Worm (Caenorhabditis elegans) whole organism, L4 larva: ENCODE measurements around the gene Y108G3AL.2.

ENCODE experiments used
- F26F4.8 ChIP-seq: fragments of 200-800 bp; sonication (Bioruptor generic); conservative IDR thresholded peaks from 2 replicates; pipeline ENCODE4 v1.3.6; 2022; ENCODE audit warnings: missing genetic modification characterization, missing compliant biosample characterization
- F37D6.2 ChIP-seq: sonication (generic microtip); optimal IDR thresholded peaks from 2 replicates; lab custom pipeline; 2016; ENCODE audit warnings: mild to moderate bottlenecking, missing genetic modification characterization, missing compliant biosample characterization
- Y105C5A.15 ChIP-seq: fragments of 200-800 bp; sonication (Bioruptor generic); IDR thresholded peaks from 2 replicates; pipeline ENCODE4 v1.3.6; 2022; ENCODE audit warnings: missing genetic modification characterization, missing compliant biosample characterization
- Y48G9A.11 ChIP-seq: fragments of 200-800 bp; sonication (Bioruptor generic); IDR thresholded peaks from 2 replicates; pipeline ENCODE4 v1.3.6; 2022; ENCODE audit warnings: missing genetic modification reagents, missing genetic modification characterization, missing compliant biosample characterization
- Y5F2A.4 ChIP-seq: fragments of 200-800 bp; sonication (Bioruptor generic); optimal IDR thresholded peaks from 2 replicates; lab custom pipeline; 2018; ENCODE audit warnings: mild to moderate bottlenecking, missing genetic modification characterization, missing compliant biosample characterization
- arid-1 ChIP-seq: fragments of 200-800 bp; sonication (Bioruptor generic); conservative IDR thresholded peaks from 2 replicates; pipeline ENCODE4 v1.3.6; 2022; ENCODE audit warnings: missing genetic modification reagents, missing genetic modification characterization, missing compliant biosample characterization
- cey-2 ChIP-seq: sonication (generic microtip); optimal IDR thresholded peaks from 3 replicates; lab custom pipeline; 2017; ENCODE audit warnings: missing genetic modification characterization, mild to moderate bottlenecking, missing compliant biosample characterization, antibody characterized with exemption, borderline replicate concordance; ENCODE audit not compliant: insufficient read depth
- daf-12 ChIP-seq: fragments of 150-350 bp; optimal IDR thresholded peaks from 2 replicates; lab custom pipeline; 2014; ENCODE audit warnings: missing biosample characterization, missing genetic modification reagents, missing genetic modification characterization
- dmd-6 ChIP-seq: fragments of 200-800 bp; sonication (Bioruptor generic); IDR thresholded peaks from 2 replicates; pipeline ENCODE4 v1.3.6; 2022; ENCODE audit warnings: missing genetic modification reagents, missing genetic modification characterization, missing compliant biosample characterization
- egl-27 ChIP-seq: sonication (generic microtip); optimal IDR thresholded peaks from 3 replicates; lab custom pipeline; 2017; ENCODE audit warnings: missing biosample characterization, missing genetic modification reagents, missing genetic modification characterization
- fkh-10 ChIP-seq: fragments of 150-350 bp; optimal IDR thresholded peaks from 2 replicates; lab custom pipeline; 2014; ENCODE audit warnings: missing biosample characterization, missing genetic modification reagents, missing genetic modification characterization
- fos-1 ChIP-seq: fragments of 150-350 bp; optimal IDR thresholded peaks from 2 replicates; lab custom pipeline; 2014; ENCODE audit warnings: missing biosample characterization, missing genetic modification characterization
- gei-8 ChIP-seq: fragments of 200-800 bp; sonication (Bioruptor generic); optimal IDR thresholded peaks from 2 replicates; lab custom pipeline; 2018; ENCODE audit warnings: mild to moderate bottlenecking, missing genetic modification characterization, missing compliant biosample characterization
- hlh-11 ChIP-seq: fragments of 200-800 bp; sonication (Bioruptor generic); optimal IDR thresholded peaks from 2 replicates; lab custom pipeline; 2018; ENCODE audit warnings: mild to moderate bottlenecking, missing genetic modification characterization, missing compliant biosample characterization
- hlh-30 ChIP-seq: sonication (generic microtip); optimal IDR thresholded peaks from 2 replicates; lab custom pipeline; 2017; ENCODE audit warnings: antibody characterized with exemption, mild to moderate bottlenecking, missing genetic modification characterization, missing compliant biosample characterization; ENCODE audit not compliant: insufficient read depth
- lin-15B ChIP-seq: fragments of 150-350 bp; sonication (generic microtip); optimal IDR thresholded peaks from 3 replicates; lab custom pipeline; 2014; ENCODE audit warnings: missing biosample characterization, missing genetic modification characterization
- lin-29 ChIP-seq: fragments of 200-800 bp; sonication (Bioruptor generic); IDR thresholded peaks from 2 replicates; pipeline ENCODE4 v1.3.6; 2022; ENCODE audit warnings: missing genetic modification reagents, missing genetic modification characterization, missing compliant biosample characterization
- lin-38 ChIP-seq: fragments of 200-800 bp; sonication (Bioruptor generic); IDR thresholded peaks from 2 replicates; pipeline ENCODE4 v1.3.6; 2022; ENCODE audit warnings: missing genetic modification reagents, missing genetic modification characterization, missing compliant biosample characterization
- lsy-2 ChIP-seq, 2 experiments: fragments of 150-350 bp in 1 of 2; sonication (generic microtip) in 1 of 2; optimal IDR thresholded peaks; 2 replicates each; lab custom pipeline; 2014 to 2017; ENCODE audit warnings: missing biosample characterization in 2 of 2, missing genetic modification characterization in 2 of 2
- mdl-1 ChIP-seq, 2 experiments: fragments of 150-350 bp in 1 of 2; sonication (generic microtip) in 1 of 2; optimal IDR thresholded peaks; 2 replicates each; lab custom pipeline; 2014 to 2017; ENCODE audit warnings: missing biosample characterization in 2 of 2, missing genetic modification characterization in 2 of 2
- mxl-3 ChIP-seq: fragments of 200-800 bp; sonication (Bioruptor generic); optimal IDR thresholded peaks from 2 replicates; lab custom pipeline; 2018; ENCODE audit warnings: mild to moderate bottlenecking, missing genetic modification characterization, missing compliant biosample characterization
- nhr-10 ChIP-seq: fragments of 150-350 bp; optimal IDR thresholded peaks from 2 replicates; lab custom pipeline; 2014; ENCODE audit warnings: missing biosample characterization, missing genetic modification characterization
- nhr-102 ChIP-seq: sonication (generic microtip); optimal IDR thresholded peaks from 2 replicates; lab custom pipeline; 2016; ENCODE audit warnings: mild to moderate bottlenecking, missing genetic modification characterization, moderate library complexity, missing compliant biosample characterization
- nhr-111 ChIP-seq: fragments of 200-800 bp; sonication (Bioruptor generic); optimal IDR thresholded peaks from 2 replicates; lab custom pipeline; 2018; ENCODE audit warnings: mild to moderate bottlenecking, missing genetic modification characterization, missing compliant biosample characterization
- nhr-28 ChIP-seq: fragments of 150-350 bp; optimal IDR thresholded peaks from 2 replicates; lab custom pipeline; 2014; ENCODE audit warnings: missing biosample characterization, missing genetic modification characterization
- nhr-76 ChIP-seq: fragments of 150-350 bp; optimal IDR thresholded peaks from 2 replicates; lab custom pipeline; 2014; ENCODE audit warnings: missing biosample characterization, missing genetic modification characterization
- pha-4 ChIP-seq, 2 experiments: fragments of 150-350 bp in 1 of 2; fragments of 200-800 bp in 1 of 2; sonication (Bioruptor generic) in 1 of 2; IDR thresholded peaks in 1 of 2; optimal IDR thresholded peaks in 1 of 2; 2 replicates each; pipeline versions ENCODE4 v1.3.6 to Lab custom; 2014 to 2022; ENCODE audit warnings: missing genetic modification characterization in 2 of 2, missing genetic modification reagents in 2 of 2, missing biosample characterization in 1 of 2, missing compliant biosample characterization in 1 of 2
- pqm-1 ChIP-seq: sonication (generic microtip); optimal IDR thresholded peaks from 2 replicates; lab custom pipeline; 2017; ENCODE audit warnings: missing biosample characterization, missing genetic modification characterization
- set-16 ChIP-seq: fragments of 200-800 bp; sonication (Bioruptor generic); IDR thresholded peaks from 2 replicates; pipeline ENCODE4 v1.3.6; 2022; ENCODE audit warnings: missing genetic modification reagents, missing genetic modification characterization, missing compliant biosample characterization
- tag-97 ChIP-seq: fragments of 200-800 bp; sonication (Bioruptor generic); IDR thresholded peaks from 2 replicates; pipeline ENCODE4 v1.3.6; 2022; ENCODE audit warnings: missing genetic modification characterization, missing compliant biosample characterization
- unc-62 ChIP-seq, 3 experiments: fragments of 150-350 bp in 1 of 3; sonication (generic microtip); optimal IDR thresholded peaks in 2 of 3; peaks in 1 of 3; 1 replicate in 1 of 3; 2 replicates in 2 of 3; lab custom pipeline; 2014 to 2017; ENCODE audit warnings: missing biosample characterization in 3 of 3, missing genetic modification characterization in 3 of 3, missing genetic modification reagents in 3 of 3, missing genotype in 1 of 3

The Y108G3AL.2 gene

DNA sequence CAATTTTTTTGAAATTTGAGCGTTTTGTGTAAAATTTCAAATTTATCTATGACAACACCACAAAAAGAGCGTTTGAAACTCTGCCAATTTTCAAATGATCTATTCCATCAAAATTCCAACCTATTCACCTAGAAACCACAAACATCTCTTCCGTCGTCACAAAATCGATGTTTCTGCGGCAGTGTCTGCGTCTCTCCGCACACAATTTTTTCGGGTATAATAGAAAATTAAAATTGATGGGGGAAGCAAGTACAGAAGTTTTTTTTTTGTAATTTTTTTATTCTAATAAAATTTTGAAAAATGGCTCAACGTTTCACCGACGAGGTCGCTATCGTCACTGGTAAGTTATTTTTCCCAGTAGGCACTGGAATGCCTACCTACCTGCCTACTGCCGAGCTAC is 28.2 kb upstream of the Y108G3AL.2 start, which contains the start of gene W03F9.9:
TSS of gene W03F9.9 (plus strand) at position 301 of the 400 bp plus-strand sequence.
- TF ChIP-seq cey-2 (tag; lab: Kevin White, UChicago) = no peak
- no peak for TF ChIP-seq nhr-111 (GFP tag; lab: Kevin White, UChicago)
- no peak for TF ChIP-seq egl-27 (tag; lab: Kevin White, UChicago)
- TF ChIP-seq nhr-28 (tag; lab: Kevin White, UChicago) = peak; percentile 2

DNA sequence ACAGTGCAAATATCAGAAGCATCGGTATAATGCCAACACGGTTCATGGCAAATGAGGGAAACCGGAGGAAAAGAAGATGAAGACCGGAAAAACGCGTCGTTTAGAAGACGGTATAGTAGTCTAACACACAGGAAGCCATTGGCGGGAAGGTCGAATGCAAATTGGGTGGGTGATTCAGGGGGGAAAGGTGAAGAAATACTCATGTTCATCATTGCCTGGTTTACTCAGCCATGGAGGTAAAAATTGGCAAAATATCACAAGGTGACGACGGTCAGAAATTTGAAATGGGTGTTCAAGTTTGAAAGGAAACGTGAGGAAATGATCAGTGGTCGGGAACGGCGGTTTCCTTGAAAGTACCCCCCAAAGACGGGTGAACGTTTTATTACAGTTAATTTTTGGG is 25.5 kb upstream of the Y108G3AL.2 start, which contains the start of gene W03F9.11:
TSS of gene W03F9.11 (minus strand) at position 101 of the 400 bp plus-strand sequence.
- TF ChIP-seq hlh-11 (tag; lab: Kevin White, UChicago) = no peak
- TF ChIP-seq unc-62 (GFP tag; optimal IDR thresholded peaks at IDR 0.05 in 1 of 2; lab: Kevin White, UChicago) = peak in 1 of 2 experiments; percentile 82
- no peak for TF ChIP-seq unc-62 (tag; optimal IDR thresholded peaks at IDR 0.05; lab: Kevin White, UChicago)

DNA sequence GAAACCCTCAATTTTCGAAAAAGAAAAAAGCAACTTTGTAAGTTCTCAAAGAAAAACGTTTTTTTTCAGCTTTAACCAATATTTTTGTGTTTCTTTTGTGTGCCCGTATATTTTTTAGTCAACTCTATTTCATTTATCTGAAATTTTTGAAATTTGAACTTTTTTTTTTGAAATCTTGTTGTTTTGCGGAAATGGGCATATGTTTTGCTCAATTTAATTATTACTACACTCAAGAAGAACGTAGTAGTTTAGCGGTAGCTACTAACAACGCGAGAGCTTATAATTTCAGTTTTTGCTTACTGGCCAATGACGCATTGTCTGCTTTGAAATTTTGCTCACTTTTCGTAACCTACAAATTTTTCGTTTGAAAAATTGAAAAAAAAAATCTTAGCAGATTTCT is 22.0 kb upstream of the Y108G3AL.2 start, which contains the start of gene srh-82:
TSS of gene srh-82 (plus strand) at position 301 of the 400 bp plus-strand sequence.
- TF ChIP-seq gei-8 = no peak
- no peak for TF ChIP-seq lsy-2 (tag; optimal IDR thresholded peaks at IDR 0.05; lab: Kevin White, UChicago)
- TF ChIP-seq Y5F2A.4 (GFP tag; lab: Kevin White, UChicago) = no peak
- no peak for TF ChIP-seq F37D6.2 (tag; lab: Kevin White, UChicago)
- no peak for TF ChIP-seq tag-97 (GFP tag; lab: Robert Waterston, UW)
- no peak for TF ChIP-seq nhr-76 (tag; lab: Kevin White, UChicago)
- TF ChIP-seq Y105C5A.15 (GFP tag; lab: Robert Waterston, UW) = no peak
- no peak for TF ChIP-seq Y48G9A.11 (GFP tag; lab: Robert Waterston, UW)
- no peak for TF ChIP-seq nhr-10 (tag; lab: Kevin White, UChicago)

DNA sequence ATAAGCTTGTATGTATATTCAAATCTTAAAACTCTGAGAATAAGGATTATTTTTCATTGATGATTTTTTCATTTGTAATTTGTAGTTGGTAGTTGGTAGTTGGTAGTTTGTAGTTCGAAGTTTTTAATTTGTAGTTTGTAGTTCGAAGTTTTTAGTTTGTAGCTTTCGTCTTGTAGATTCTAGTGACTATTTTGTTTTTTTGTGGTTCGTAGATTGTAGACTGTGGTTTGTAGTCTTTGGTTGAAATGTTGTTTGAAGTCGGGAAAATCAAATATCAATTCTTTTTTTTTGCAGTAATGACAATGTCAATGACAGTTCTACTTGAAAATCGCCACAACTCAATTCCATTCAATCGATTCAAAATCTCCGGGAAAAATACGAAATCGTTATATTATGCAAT is 21.1 kb upstream of the Y108G3AL.2 start:
- TF ChIP-seq mxl-3 (GFP tag; lab: Kevin White, UChicago) = no peak
- peak in 1 of 2 experiments; percentile 97 for TF ChIP-seq unc-62 (GFP tag; optimal IDR thresholded peaks at IDR 0.05 in 1 of 2; lab: Kevin White, UChicago)
- TF ChIP-seq unc-62 (tag; optimal IDR thresholded peaks at IDR 0.05; lab: Kevin White, UChicago) = no peak
- no peak for TF ChIP-seq F26F4.8 (GFP tag; lab: Robert Waterston, UW)

DNA sequence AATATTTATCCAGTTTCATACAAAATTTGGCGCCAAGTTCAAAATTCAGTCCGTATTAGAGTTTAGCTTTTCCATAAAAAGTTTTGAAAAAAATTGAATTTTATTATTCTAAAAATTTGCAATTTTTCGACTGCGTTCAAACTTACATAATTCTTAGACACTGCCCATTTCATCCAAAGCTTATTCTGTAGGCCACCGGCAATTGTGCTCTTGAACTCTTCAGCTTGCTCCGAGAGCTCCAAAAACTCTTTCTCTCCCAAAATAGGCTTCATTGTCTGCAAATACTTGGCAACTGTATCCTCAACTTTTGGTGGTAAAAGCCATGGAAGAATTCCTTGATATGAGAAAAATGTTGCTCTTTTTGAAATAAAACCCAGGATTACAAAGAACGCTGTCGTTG is 16.7 kb upstream of the Y108G3AL.2 start:
- TF ChIP-seq unc-62 (GFP tag; optimal IDR thresholded peaks at IDR 0.05 in 1 of 2; lab: Kevin White, UChicago) = peak in 1 of 2 experiments; percentile 96
- no peak for TF ChIP-seq unc-62 (tag; optimal IDR thresholded peaks at IDR 0.05; lab: Kevin White, UChicago)
- TF ChIP-seq lin-15B (tag; lab: Kevin White, UChicago) = no peak
- no peak for TF ChIP-seq set-16

DNA sequence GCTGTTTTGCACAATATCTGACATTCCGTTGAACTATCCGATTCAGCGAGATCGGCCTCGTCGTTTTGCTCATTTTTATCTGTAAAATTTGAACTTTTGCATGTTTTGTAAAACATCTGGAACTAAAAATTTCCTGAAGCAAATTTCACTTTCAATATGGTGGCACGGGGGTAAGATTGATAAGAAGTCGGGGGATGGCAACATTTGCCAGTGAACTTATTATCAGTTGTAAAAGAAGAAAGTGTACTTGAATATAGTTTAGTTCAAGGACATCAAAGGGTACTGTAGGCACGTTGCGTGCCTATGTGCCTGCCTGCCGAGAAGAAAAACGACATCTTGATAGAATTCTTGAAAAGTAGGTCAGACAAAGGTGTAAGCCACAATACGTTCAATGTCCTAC is 15.5 kb upstream of the Y108G3AL.2 start, which contains the start of gene W03F9.4:
TSS of gene W03F9.4 (minus strand) at position 79 of the 400 bp plus-strand sequence.
- no peak for TF ChIP-seq lin-38 (GFP tag; lab: Robert Waterston, UW)
- TF ChIP-seq daf-12 (tag; lab: Kevin White, UChicago) = no peak
- peak; percentile 66 for TF ChIP-seq pqm-1 (tag; lab: Kevin White, UChicago)
- TF ChIP-seq dmd-6 (GFP tag; lab: Robert Waterston, UW) = peak; percentile 50
- TF ChIP-seq mdl-1 (tag; optimal IDR thresholded peaks at IDR 0.05; lab: Kevin White, UChicago) = peak in 1 of 2 experiments; percentile 19
- no peak for TF ChIP-seq fos-1 (tag; lab: Kevin White, UChicago)
- TF ChIP-seq mxl-3 (GFP tag; lab: Kevin White, UChicago) = peak; percentile 40
- peak; percentile 58 for TF ChIP-seq nhr-28 (tag; lab: Kevin White, UChicago)

DNA sequence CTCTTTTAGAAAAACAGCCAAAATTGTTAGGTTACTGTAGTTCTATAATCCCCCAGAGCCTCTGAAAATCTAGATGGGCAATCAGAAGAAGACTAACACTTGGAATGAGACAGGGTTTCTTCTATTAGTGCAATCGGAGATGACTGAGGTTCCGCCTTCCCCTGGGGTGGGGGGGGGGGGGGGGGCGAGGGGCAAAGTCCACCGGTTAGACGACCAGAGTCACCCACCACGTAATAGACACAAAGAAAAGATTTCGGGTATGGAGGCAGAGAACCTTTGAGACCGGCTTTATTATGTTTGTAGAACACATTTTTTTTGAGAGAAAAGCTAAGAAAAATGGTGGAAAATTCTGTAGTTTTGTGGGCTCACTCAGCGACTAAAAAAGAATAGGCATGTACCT is 14.6 kb upstream of the Y108G3AL.2 start:
- TF ChIP-seq lin-15B (tag; lab: Kevin White, UChicago) (no peak), hlh-30 (tag; lab: Kevin White, UChicago) (no peak), arid-1 (no peak), set-16 (peak; percentile 79), nhr-102 (tag; lab: Kevin White, UChicago) (no peak), fkh-10 (no peak), lin-29 (GFP tag; lab: Robert Waterston, UW) (no peak), pha-4 (GFP tag; IDR thresholded peaks at IDR 0.05; lab: Robert Waterston, UW) (peak; percentile 26; the same call in 1 of the 2 replicates), pha-4 (tag; optimal IDR thresholded peaks at IDR 0.05; lab: Kevin White, UChicago) (no peak)
